Worm (Caenorhabditis elegans) whole organism, mixed stage, embryonic: ENCODE data around the gene Y113G7A.14.

Experiments
- ceh-43 ChIP-seq: fragments of 200-800 bp; sonication (Bioruptor generic); optimal IDR thresholded peaks from 2 replicates; lab custom pipeline; 2018; ENCODE audit warnings: mild to moderate bottlenecking, missing genetic modification characterization, moderate library complexity, missing compliant biosample characterization
- mab-5 ChIP-seq: fragments of 150-350 bp; optimal IDR thresholded peaks from 2 replicates; lab custom pipeline; 2014; ENCODE audit warnings: missing biosample characterization, missing genetic modification characterization
- nhr-12 ChIP-seq: fragments of 150-350 bp; optimal IDR thresholded peaks from 2 replicates; lab custom pipeline; 2014; ENCODE audit warnings: missing biosample characterization, missing genetic modification characterization
- pha-4 ChIP-seq: fragments of 150-350 bp; optimal IDR thresholded peaks from 2 replicates; lab custom pipeline; 2018; ENCODE audit warnings: missing biosample characterization, missing genetic modification reagents, missing genetic modification characterization
- snpc-4 ChIP-seq: fragments of 150-350 bp; optimal IDR thresholded peaks from 2 replicates; lab custom pipeline; 2014; ENCODE audit warnings: missing biosample characterization, missing genetic modification characterization
- unc-39 ChIP-seq: fragments of 150-350 bp; optimal IDR thresholded peaks from 2 replicates; lab custom pipeline; 2014; ENCODE audit warnings: missing biosample characterization, missing genetic modification characterization

ce11 chrV:20123616-20124015 lies 14.6 kb downstream of the Y113G7A.14 start:
- TF ChIP-seq nhr-12 (tag; lab: Kevin White, UChicago) = no peak
- TF ChIP-seq pha-4 (tag; lab: Kevin White, UChicago) = no peak
- no peak for TF ChIP-seq ceh-43 (GFP tag; lab: Kevin White, UChicago)
- no peak for TF ChIP-seq unc-39
- TF ChIP-seq mab-5 (tag; lab: Kevin White, UChicago) = no peak
- no peak for TF ChIP-seq snpc-4
